Fruit fly (Drosophila melanogaster): ENCODE results near the gene CG7408.

dm6 chr3L:17893660-17894059 lies 14.8 kb downstream of the CG7408 start:
- TF ChIP-seq CG8478 (optimal IDR thresholded peaks at IDR 0.05) (no peak), CTCF (optimal IDR thresholded peaks at IDR 0.05) (no peak)

Data from S2 (cell line).